3 worm cellular contexts compared by ENCODE assay signal in genomic region chrII:7554716-7555247, ce11.
TF ChIP-seq lines count a peak whose summit lies in the region.

No protein-coding gene starts in this region.

TF ChIP-seq in whole organism, L1 larva, 84 proteins besides CTCF, POLR2A, EP300 and RAD21 (continued from another document):
- TF ChIP-seq skn-1 (tag; optimal IDR thresholded peaks at IDR 0.05; lab: Kevin White, UChicago) (peak; percentile 2), pqm-1 (tag; optimal IDR thresholded peaks at IDR 0.05; lab: Kevin White, UChicago) (peak; percentile 32), ceh-63 (GFP tag; optimal IDR thresholded peaks at IDR 0.05; lab: Kevin White, UChicago) (no peak), lin-15B (tag; optimal IDR thresholded peaks at IDR 0.05; lab: Kevin White, UChicago) (no peak), nhr-19 (GFP tag; conservative IDR thresholded peaks at IDR 0.05; lab: Robert Waterston, UW) (peak; percentile 27; the same call in 1 of the 2 replicates), nhr-20 (tag; optimal IDR thresholded peaks at IDR 0.05; lab: Kevin White, UChicago) (peak; percentile 58), snu-23 (GFP tag; optimal IDR thresholded peaks at IDR 0.05; lab: Kevin White, UChicago) (peak; percentile 33), lin-35 (GFP tag; optimal IDR thresholded peaks at IDR 0.05; lab: Kevin White, UChicago) (peak in 1 of 2 experiments; percentile 64), elt-3 (tag; optimal IDR thresholded peaks at IDR 0.05; lab: Kevin White, UChicago) (peak in 1 of 6 experiments; percentile 32), swsn-7 (tag; optimal IDR thresholded peaks at IDR 0.05; lab: Kevin White, UChicago) (no peak), C34B4.2 (tag; optimal IDR thresholded peaks at IDR 0.05; lab: Kevin White, UChicago) (no peak), jun-1 (tag; optimal IDR thresholded peaks at IDR 0.05; lab: Kevin White, UChicago) (no peak), lsy-2 (tag; optimal IDR thresholded peaks at IDR 0.05; lab: Kevin White, UChicago) (no peak)

TF ChIP-seq in whole organism, L2 larva, 48 proteins besides CTCF, POLR2A, EP300 and RAD21 (continued from another document):
- TF ChIP-seq nhr-129 (tag; optimal IDR thresholded peaks at IDR 0.05; lab: Kevin White, UChicago) (peak; percentile 21), nhr-25 (tag; optimal IDR thresholded peaks at IDR 0.05; lab: Kevin White, UChicago) (peak; percentile 14), lin-11 (tag; optimal IDR thresholded peaks at IDR 0.05; lab: Kevin White, UChicago) (no peak), elt-1 (tag; optimal IDR thresholded peaks at IDR 0.05; lab: Kevin White, UChicago) (no peak), nhr-21 (tag; optimal IDR thresholded peaks at IDR 0.05; lab: Kevin White, UChicago) (peak; percentile 16), elt-3 (tag; optimal IDR thresholded peaks at IDR 0.05; lab: Kevin White, UChicago) (no peak), sma-3 (GFP tag; optimal IDR thresholded peaks at IDR 0.05; lab: Kevin White, UChicago) (peak; percentile 82)

TF ChIP-seq in whole organism, L4 larva, 104 proteins besides CTCF, POLR2A, EP300 and RAD21 (continued from another document):
- TF ChIP-seq nhr-42 (GFP tag; IDR thresholded peaks at IDR 0.05; lab: Robert Waterston, UW) (0 out of 2 replicates have a peak, but pooled peaks have one; percentile 20), saeg-2 (GFP tag; IDR thresholded peaks at IDR 0.05; lab: Robert Waterston, UW) (no peak), duxl-1 (tag; optimal IDR thresholded peaks at IDR 0.05; lab: Kevin White, UChicago; ENCODE audit: poor library complexity) (no peak), zfp-2 (tag; optimal IDR thresholded peaks at IDR 0.05; lab: Kevin White, UChicago) (no peak), ces-1 (GFP tag; optimal IDR thresholded peaks at IDR 0.05; lab: Kevin White, UChicago) (no peak), daf-8 (GFP tag; IDR thresholded peaks at IDR 0.05; lab: Robert Waterston, UW) (no peak), ceh-82 (tag; optimal IDR thresholded peaks at IDR 0.05; lab: Kevin White, UChicago) (no peak), fkh-10 (GFP tag; optimal IDR thresholded peaks at IDR 0.05; lab: Kevin White, UChicago) (no peak), lin-39 (tag; optimal IDR thresholded peaks at IDR 0.05; lab: Kevin White, UChicago) (no peak), attf-4 (tag; optimal IDR thresholded peaks at IDR 0.05; lab: Kevin White, UChicago) (no peak), pha-4 (GFP tag; IDR thresholded peaks at IDR 0.05; lab: Robert Waterston, UW) (no peak), pha-4 (tag; optimal IDR thresholded peaks at IDR 0.05; lab: Kevin White, UChicago) (no peak), F44E2.7 (GFP tag; IDR thresholded peaks at IDR 0.05; lab: Robert Waterston, UW) (no peak), dmd-9 (GFP tag; IDR thresholded peaks at IDR 0.05; lab: Robert Waterston, UW) (no peak), lin-29 (GFP tag; IDR thresholded peaks at IDR 0.05; lab: Robert Waterston, UW) (no peak), sdz-12 (GFP tag; optimal IDR thresholded peaks at IDR 0.05; lab: Kevin White, UChicago) (no peak), nhr-48 (tag; optimal IDR thresholded peaks at IDR 0.05; lab: Kevin White, UChicago) (peak; percentile 43), egl-27 (tag; optimal IDR thresholded peaks at IDR 0.05; lab: Kevin White, UChicago) (no peak), php-3 (GFP tag; IDR thresholded peaks at IDR 0.05; lab: Robert Waterston, UW) (peak; percentile 74), nhr-25 (tag; optimal IDR thresholded peaks at IDR 0.05; lab: Kevin White, UChicago; ENCODE audit: borderline replicate concordance, insufficient read depth) (peak; percentile 6), F49E8.2 (tag; optimal IDR thresholded peaks at IDR 0.05; lab: Kevin White, UChicago; ENCODE audit: borderline replicate concordance) (no peak), mep-1 (tag; optimal IDR thresholded peaks at IDR 0.05; lab: Kevin White, UChicago) (peak; percentile 55), ZK546.5 (tag; optimal IDR thresholded peaks at IDR 0.05; lab: Kevin White, UChicago) (no peak), lim-7 (GFP tag; IDR thresholded peaks at IDR 0.05; lab: Robert Waterston, UW) (no peak), egl-43 (GFP tag; IDR thresholded peaks at IDR 0.05; lab: Robert Waterston, UW) (no peak), dmd-8 (GFP tag; IDR thresholded peaks at IDR 0.05; lab: Robert Waterston, UW) (no peak), arid-1 (GFP tag; conservative IDR thresholded peaks at IDR 0.05; lab: Robert Waterston, UW) (no peak), madf-5 (GFP tag; IDR thresholded peaks at IDR 0.05; lab: Robert Waterston, UW) (no peak), dve-1 (tag; optimal IDR thresholded peaks at IDR 0.05; lab: Kevin White, UChicago; ENCODE audit: insufficient read depth) (peak; percentile 91), unc-62 (GFP tag; optimal IDR thresholded peaks at IDR 0.05 in 1 of 2; lab: Kevin White, UChicago) (peak in 1 of 2 experiments; percentile 98), unc-62 (tag; optimal IDR thresholded peaks at IDR 0.05; lab: Kevin White, UChicago) (no peak), ztf-11 (tag; optimal IDR thresholded peaks at IDR 0.05; lab: Kevin White, UChicago) (no peak), unc-130 (GFP tag; optimal IDR thresholded peaks at IDR 0.05; lab: Kevin White, UChicago) (no peak), ceh-44 (GFP tag; IDR thresholded peaks at IDR 0.05; lab: Robert Waterston, UW) (no peak), ztf-7 (tag; optimal IDR thresholded peaks at IDR 0.05; lab: Kevin White, UChicago) (no peak), zfp-3 (GFP tag; conservative IDR thresholded peaks at IDR 0.05; lab: Robert Waterston, UW) (0 out of 2 replicates have a peak, but pooled peaks have one; percentile 28), ctbp-1 (GFP tag; IDR thresholded peaks at IDR 0.05; lab: Robert Waterston, UW) (no peak), dmd-6 (GFP tag; IDR thresholded peaks at IDR 0.05; lab: Robert Waterston, UW) (peak; percentile 98), nhr-102 (tag; optimal IDR thresholded peaks at IDR 0.05; lab: Kevin White, UChicago) (peak; percentile 66), F37D6.2 (tag; optimal IDR thresholded peaks at IDR 0.05; lab: Kevin White, UChicago) (no peak), lsy-2 (tag; optimal IDR thresholded peaks at IDR 0.05; lab: Kevin White, UChicago) (peak in 1 of 2 experiments; percentile 29), mxl-3 (GFP tag; optimal IDR thresholded peaks at IDR 0.05; lab: Kevin White, UChicago) (peak; percentile 31), ceh-32 (tag; optimal IDR thresholded peaks at IDR 0.05; lab: Kevin White, UChicago; ENCODE audit: poor library complexity) (no peak), daf-16 (GFP tag; optimal IDR thresholded peaks at IDR 0.05; lab: Kevin White, UChicago) (no peak), daf-16 (tag; optimal IDR thresholded peaks at IDR 0.05; lab: Kevin White, UChicago) (peak; percentile 85), hif-1 (tag; optimal IDR thresholded peaks at IDR 0.05; lab: Kevin White, UChicago) (no peak), T20F7.1 (GFP tag; optimal IDR thresholded peaks at IDR 0.05; lab: Kevin White, UChicago) (peak; percentile 34), zag-1 (tag; optimal IDR thresholded peaks at IDR 0.05; lab: Kevin White, UChicago) (no peak), lin-1 (GFP tag; IDR thresholded peaks at IDR 0.05; lab: Robert Waterston, UW) (peak; percentile 84), gei-8 (GFP tag; optimal IDR thresholded peaks at IDR 0.05; lab: Kevin White, UChicago) (no peak), hmg-1.1 (GFP tag; IDR thresholded peaks at IDR 0.05; lab: Robert Waterston, UW) (no peak), set-16 (GFP tag; IDR thresholded peaks at IDR 0.05; lab: Robert Waterston, UW) (no peak), daf-12 (tag; optimal IDR thresholded peaks at IDR 0.05; lab: Kevin White, UChicago) (no peak), nhr-41 (GFP tag; IDR thresholded peaks at IDR 0.05; lab: Robert Waterston, UW) (peak; percentile 42; the same call in 1 of the 2 replicates), lin-13 (GFP tag; optimal IDR thresholded peaks at IDR 0.05; lab: Kevin White, UChicago) (no peak), lin-15B (tag; optimal IDR thresholded peaks at IDR 0.05; lab: Kevin White, UChicago) (no peak), nhr-28 (tag; optimal IDR thresholded peaks at IDR 0.05; lab: Kevin White, UChicago) (peak; percentile 88), nhr-237 (tag; optimal IDR thresholded peaks at IDR 0.05; lab: Kevin White, UChicago) (no peak), spr-1 (tag; optimal IDR thresholded peaks at IDR 0.05; lab: Kevin White, UChicago) (no peak), ceh-28 (tag; optimal IDR thresholded peaks at IDR 0.05; lab: Kevin White, UChicago) (no peak), mdl-1 (tag; optimal IDR thresholded peaks at IDR 0.05; lab: Kevin White, UChicago) (peak in 1 of 2 experiments; percentile 81), D1046.2 (GFP tag; IDR thresholded peaks at IDR 0.05; lab: Robert Waterston, UW) (no peak), ceh-62 (tag; optimal IDR thresholded peaks at IDR 0.05; lab: Kevin White, UChicago) (no peak), zip-11 (GFP tag; IDR thresholded peaks at IDR 0.05; lab: Robert Waterston, UW) (no peak), hlh-30 (tag; optimal IDR thresholded peaks at IDR 0.05; lab: Kevin White, UChicago; ENCODE audit: insufficient read depth) (peak; percentile 87), rbr-2 (tag; optimal IDR thresholded peaks at IDR 0.05; lab: Kevin White, UChicago) (no peak), zip-2 (tag; optimal IDR thresholded peaks at IDR 0.05; lab: Kevin White, UChicago) (no peak), madf-9 (GFP tag; conservative IDR thresholded peaks at IDR 0.05; lab: Robert Waterston, UW) (0 out of 2 replicates have a peak, but pooled peaks have one; percentile 30), Y48G9A.11 (GFP tag; IDR thresholded peaks at IDR 0.05; lab: Robert Waterston, UW) (no peak), unc-39 (tag; optimal IDR thresholded peaks at IDR 0.05; lab: Kevin White, UChicago) (no peak), tra-1 (GFP tag; IDR thresholded peaks at IDR 0.05; lab: Robert Waterston, UW) (peak; percentile 68), skn-1 (tag; optimal IDR thresholded peaks at IDR 0.05; lab: Kevin White, UChicago) (no peak), nhr-77 (tag; optimal IDR thresholded peaks at IDR 0.05; lab: Kevin White, UChicago) (peak; percentile 78), nhr-111 (GFP tag; optimal IDR thresholded peaks at IDR 0.05; lab: Kevin White, UChicago) (no peak), mdt-29 (GFP tag; IDR thresholded peaks at IDR 0.05; lab: Robert Waterston, UW) (no peak), spr-3 (GFP tag; optimal IDR thresholded peaks at IDR 0.05; lab: Kevin White, UChicago) (no peak), Y105C5A.15 (GFP tag; IDR thresholded peaks at IDR 0.05; lab: Robert Waterston, UW) (no peak), nhr-11 (tag; optimal IDR thresholded peaks at IDR 0.05; lab: Kevin White, UChicago) (no peak), ceh-20 (GFP tag; IDR thresholded peaks at IDR 0.05; lab: Robert Waterston, UW) (no peak), ZK337.2 (GFP tag; IDR thresholded peaks at IDR 0.05; lab: Robert Waterston, UW) (no peak), lin-38 (GFP tag; IDR thresholded peaks at IDR 0.05; lab: Robert Waterston, UW) (no peak), aly-2 (tag; optimal IDR thresholded peaks at IDR 0.05; lab: Kevin White, UChicago) (no peak), F26F4.8 (GFP tag; conservative IDR thresholded peaks at IDR 0.05; lab: Robert Waterston, UW) (no peak), daf-19 (GFP tag; conservative IDR thresholded peaks at IDR 0.05; lab: Robert Waterston, UW) (no peak), F10B5.3 (tag; optimal IDR thresholded peaks at IDR 0.05; lab: Kevin White, UChicago) (no peak), T26A8.4 (GFP tag; IDR thresholded peaks at IDR 0.05; lab: Robert Waterston, UW) (no peak), mes-2 (tag; optimal IDR thresholded peaks at IDR 0.05; lab: Kevin White, UChicago; ENCODE audit: poor library complexity, severe bottlenecking) (no peak)
